Fruit fly (Drosophila melanogaster): ENCODE data around the gene CG6271.

DNA sequence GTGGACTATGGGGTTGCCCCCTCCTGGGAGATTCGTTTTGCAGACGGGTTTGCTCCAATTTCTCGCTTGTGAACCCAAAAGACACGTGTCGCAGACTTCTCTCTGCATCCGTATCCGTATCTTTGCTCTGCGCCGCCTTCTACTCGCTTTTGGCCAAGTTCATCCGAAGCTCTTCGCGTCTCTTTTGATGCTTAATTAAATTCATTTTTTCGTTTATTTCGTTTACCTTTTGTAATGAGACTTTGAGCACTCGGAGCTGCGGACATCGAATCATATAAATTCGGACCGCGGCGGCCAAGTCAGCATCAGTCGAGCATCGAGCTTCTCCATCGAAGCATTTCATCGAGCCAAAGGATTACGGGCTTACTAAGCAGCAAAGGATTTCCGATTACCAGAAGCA is 31.4 kb downstream of the CG6271 start, which contains the start of gene TwdlC:
- TF ChIP-seq CG1621 (tag; optimal IDR thresholded peaks at IDR 0.05) (no peak), Blimp-1 (GFP tag; optimal IDR thresholded peaks at IDR 0.05) (no peak), Hr38 (GFP tag; optimal IDR thresholded peaks at IDR 0.05) (no peak), Lpt (GFP tag; optimal IDR thresholded peaks at IDR 0.05) (no peak), dac (GFP tag; optimal IDR thresholded peaks at IDR 0.05) (no peak), CG11902 (GFP tag; optimal IDR thresholded peaks at IDR 0.05) (no peak), net (GFP tag; optimal IDR thresholded peaks at IDR 0.05) (no peak), Hr39 (GFP tag; optimal IDR thresholded peaks at IDR 0.05) (no peak), fd59A (GFP tag; optimal IDR thresholded peaks at IDR 0.05) (no peak), CG3919 (GFP tag; optimal IDR thresholded peaks at IDR 0.05) (no peak)

All from whole organism, prepupa.